Fruit fly (Drosophila melanogaster) whole organism, pupa: ENCODE data around the gene CG42369.
A peak's percentile ranks its signal among the peaks of the same experiment; 100 is the strongest.

Experiments
- CG10348 ChIP-seq: fragments of 200-800 bp; sonication (Bioruptor generic); IDR thresholded peaks from 2 replicates; pipeline ENCODE4 v1.3.6; 2022; ENCODE audit warnings: missing biosample characterization, missing genetic modification characterization
- CG12605 ChIP-seq: fragments of 200-800 bp; sonication (Bioruptor generic); IDR thresholded peaks from 2 replicates; pipeline ENCODE4 v1.3.6; 2022; ENCODE audit warnings: missing biosample characterization, missing genetic modification characterization
- CG13204 ChIP-seq: fragments of 200-800 bp; sonication (Bioruptor generic); optimal IDR thresholded peaks from 2 replicates; lab custom pipeline; 2018; ENCODE audit warnings: missing biosample characterization, mild to moderate bottlenecking, missing genetic modification characterization, moderate library complexity
- CG14655 ChIP-seq: fragments of 200-800 bp; sonication (Bioruptor generic); optimal IDR thresholded peaks from 3 replicates; lab custom pipeline; 2017; ENCODE audit warnings: mild to moderate bottlenecking, missing biosample characterization, missing genetic modification reagents, missing genetic modification characterization
- CG15710 ChIP-seq: fragments of 200-800 bp; sonication (Bioruptor generic); optimal IDR thresholded peaks from 2 replicates; lab custom pipeline; 2018; ENCODE audit warnings: missing biosample characterization, mild to moderate bottlenecking, missing genetic modification characterization, moderate library complexity
- CG17806 ChIP-seq: fragments of 200-800 bp; sonication (Bioruptor generic); optimal IDR thresholded peaks from 2 replicates; lab custom pipeline; 2018; ENCODE audit warnings: missing biosample characterization, mild to moderate bottlenecking, missing genetic modification characterization, moderate library complexity
- CG32121 ChIP-seq: fragments of 200-800 bp; sonication (Bioruptor generic); IDR thresholded peaks from 2 replicates; pipeline ENCODE4 v1.3.6; 2022; ENCODE audit warnings: missing biosample characterization, missing genetic modification characterization
- CG34367 ChIP-seq: fragments of 200-800 bp; sonication (Bioruptor generic); optimal IDR thresholded peaks from 2 replicates; lab custom pipeline; 2018; ENCODE audit warnings: missing biosample characterization, mild to moderate bottlenecking, missing genetic modification characterization
- CG4496 ChIP-seq: fragments of 200-800 bp; sonication (Bioruptor generic); IDR thresholded peaks from 3 replicates; pipeline ENCODE4 v1.3.6; 2022; ENCODE audit warnings: missing biosample characterization, missing genetic modification characterization
- CG8159 ChIP-seq: fragments of 200-800 bp; sonication (Bioruptor generic); optimal IDR thresholded peaks from 3 replicates; lab custom pipeline; 2018; ENCODE audit warnings: missing biosample characterization, mild to moderate bottlenecking, missing genetic modification characterization, moderate library complexity
- CG8301 ChIP-seq: fragments of 200-800 bp; sonication (Bioruptor generic); optimal IDR thresholded peaks from 2 replicates; lab custom pipeline; 2018; ENCODE audit warnings: missing biosample characterization, mild to moderate bottlenecking, missing genetic modification characterization
- CG9948 ChIP-seq: fragments of 200-800 bp; sonication (Bioruptor generic); optimal IDR thresholded peaks from 2 replicates; lab custom pipeline; 2018; ENCODE audit warnings: missing biosample characterization, mild to moderate bottlenecking, missing genetic modification characterization, moderate library complexity
- D1 ChIP-seq: fragments of 200-800 bp; sonication (Bioruptor generic); optimal IDR thresholded peaks from 2 replicates; lab custom pipeline; 2018; ENCODE audit warnings: missing biosample characterization, mild to moderate bottlenecking, missing genetic modification characterization, moderate library complexity
- EcR ChIP-seq: fragments of 200-800 bp; sonication (Bioruptor generic); optimal IDR thresholded peaks from 3 replicates; lab custom pipeline; 2019; ENCODE audit warnings: missing biosample characterization, missing genetic modification characterization, mild to moderate bottlenecking, moderate library complexity, missing genetic modification reagents
- Ets98B ChIP-seq: fragments of 200-800 bp; sonication (Bioruptor generic); IDR thresholded peaks from 2 replicates; pipeline ENCODE4 v1.3.6; 2022; ENCODE audit warnings: missing biosample characterization, missing genetic modification characterization
- Pif1A ChIP-seq: fragments of 200-800 bp; sonication (Bioruptor generic); optimal IDR thresholded peaks from 3 replicates; lab custom pipeline; 2016; ENCODE audit warnings: missing biosample characterization, missing genetic modification characterization
- Pif1B ChIP-seq: fragments of 200-800 bp; sonication (Bioruptor generic); optimal IDR thresholded peaks from 3 replicates; lab custom pipeline; 2016; ENCODE audit warnings: missing biosample characterization, missing genetic modification characterization
- Snoo ChIP-seq: fragments of 200-800 bp; sonication (Bioruptor generic); optimal IDR thresholded peaks from 3 replicates; lab custom pipeline; 2017; ENCODE audit warnings: missing biosample characterization, mild to moderate bottlenecking, missing genetic modification characterization, inconsistent platforms
- fd96Ca ChIP-seq: fragments of 200-800 bp; sonication (Bioruptor generic); IDR thresholded peaks from 3 replicates; pipeline ENCODE4 v1.3.6; 2022; ENCODE audit warnings: missing biosample characterization, missing genetic modification characterization
- gl ChIP-seq: fragments of 200-800 bp; sonication (Bioruptor generic); optimal IDR thresholded peaks from 2 replicates; lab custom pipeline; 2018; ENCODE audit warnings: missing biosample characterization, mild to moderate bottlenecking, missing genetic modification characterization
- rn ChIP-seq: fragments of 200-800 bp; sonication (Bioruptor generic); IDR thresholded peaks from 2 replicates; pipeline ENCODE4 v1.3.6; 2022; ENCODE audit warnings: missing biosample characterization, missing genetic modification characterization

CG42369 gene

dm6 chr2L:6421495-6421894 is 24.4 kb upstream of the CG42369 start:
- no peak for TF ChIP-seq CG10348 (GFP tag; lab: Robert Waterston, UW)
- no peak for TF ChIP-seq CG4496 (GFP tag; lab: Robert Waterston, UW)

dm6 chr2L:6411953-6412352 is 14.9 kb upstream of the CG42369 start, which contains the start of gene CG13982:
CG13982 (plus strand) TSS chr2L:6412315.
- TF ChIP-seq rn (GFP tag; lab: Robert Waterston, UW): no peak
- no peak for TF ChIP-seq CG12605 (GFP tag; lab: Robert Waterston, UW)
- no peak for TF ChIP-seq CG8301 (tag; lab: Kevin White, UChicago)
- no peak for TF ChIP-seq CG17806
- TF ChIP-seq Pif1A (GFP tag; lab: Kevin White, UChicago): no peak
- no peak for TF ChIP-seq Pif1B (GFP tag; lab: Kevin White, UChicago)
- no peak for TF ChIP-seq D1 (tag; lab: Kevin White, UChicago)
- TF ChIP-seq CG14655 (GFP tag; lab: Kevin White, UChicago): no peak
- no peak for TF ChIP-seq CG4496 (GFP tag; lab: Robert Waterston, UW)

dm6 chr2L:6411089-6411757 is 14.2 kb upstream of the CG42369 start, which contains the start of gene DIP-epsilon:
DIP-epsilon (minus strand) TSS chr2L:6411326.
- TF ChIP-seq CG32121: no peak
- peak; percentile 27; the same call in 1 of the 3 replicates for TF ChIP-seq CG4496 (GFP tag; lab: Robert Waterston, UW)
- TF ChIP-seq rn (GFP tag; lab: Robert Waterston, UW): no peak

DNA sequence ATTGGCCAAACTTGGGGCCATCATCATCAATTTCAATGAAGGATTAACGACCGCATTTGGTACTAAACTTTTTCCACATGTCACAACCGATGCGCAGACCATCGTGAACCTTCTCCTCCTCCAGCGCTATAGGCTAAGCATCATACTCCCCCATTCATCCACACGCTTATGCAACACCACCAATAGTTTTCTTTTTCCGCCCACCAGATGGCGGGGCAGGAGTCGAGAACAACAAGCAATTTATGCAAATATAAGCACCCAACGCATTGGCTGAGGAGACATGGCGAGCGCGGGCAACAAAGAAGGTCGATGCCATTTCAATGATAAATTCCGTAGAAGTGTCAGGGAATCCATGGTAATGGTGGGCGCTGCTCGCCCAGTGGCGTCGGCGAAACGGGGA is 5.6 kb downstream of the CG42369 start:
- TF ChIP-seq D1 (tag; lab: Kevin White, UChicago): no peak
- TF ChIP-seq CG17806: no peak
- TF ChIP-seq fd96Ca (GFP tag; lab: Robert Waterston, UW): no peak
- no peak for TF ChIP-seq CG15710 (tag; lab: Kevin White, UChicago)
- TF ChIP-seq rn (GFP tag; lab: Robert Waterston, UW): no peak
- no peak for TF ChIP-seq CG12605 (GFP tag; lab: Robert Waterston, UW)
- TF ChIP-seq Ets98B: no peak
- TF ChIP-seq CG4496 (GFP tag; lab: Robert Waterston, UW): no peak
- no peak for TF ChIP-seq EcR (GFP tag; lab: Kevin White, UChicago)
- no peak for TF ChIP-seq CG8301 (tag; lab: Kevin White, UChicago)
- no peak for TF ChIP-seq CG32121
- TF ChIP-seq gl (tag; lab: Kevin White, UChicago): no peak
- TF ChIP-seq CG13204 (GFP tag; lab: Kevin White, UChicago): no peak
- no peak for TF ChIP-seq CG10348 (GFP tag; lab: Robert Waterston, UW)
- TF ChIP-seq CG9948 (tag; lab: Kevin White, UChicago): no peak
- TF ChIP-seq Snoo (tag; lab: Kevin White, UChicago): no peak
- no peak for TF ChIP-seq Pif1A (GFP tag; lab: Kevin White, UChicago)
- no peak for TF ChIP-seq CG14655 (GFP tag; lab: Kevin White, UChicago)
- no peak for TF ChIP-seq Pif1B (GFP tag; lab: Kevin White, UChicago)
- TF ChIP-seq CG8159 (tag; lab: Kevin White, UChicago): no peak

- no peak for TF ChIP-seq CG9948 (tag; lab: Kevin White, UChicago)
- TF ChIP-seq CG10348 (GFP tag; lab: Robert Waterston, UW): no peak
- no peak for TF ChIP-seq CG8159 (tag; lab: Kevin White, UChicago)
- no peak for TF ChIP-seq fd96Ca (GFP tag; lab: Robert Waterston, UW)
- no peak for TF ChIP-seq Snoo (tag; lab: Kevin White, UChicago)
- no peak for TF ChIP-seq gl (tag; lab: Kevin White, UChicago)
- no peak for TF ChIP-seq CG17806
- TF ChIP-seq CG4496 (GFP tag; lab: Robert Waterston, UW): no peak
- no peak for TF ChIP-seq CG32121
- no peak for TF ChIP-seq CG13204 (GFP tag; lab: Kevin White, UChicago)
- no peak for TF ChIP-seq Ets98B
- TF ChIP-seq D1 (tag; lab: Kevin White, UChicago): no peak
- TF ChIP-seq EcR (GFP tag; lab: Kevin White, UChicago): no peak
- TF ChIP-seq Pif1A (GFP tag; lab: Kevin White, UChicago): no peak
- TF ChIP-seq CG12605 (GFP tag; lab: Robert Waterston, UW): no peak
- TF ChIP-seq, all 21 proteins: peak for 0
These were observed 10.0 kb downstream of the CG42369 start for dm6 chr2L:6387068-6387467.

DNA sequence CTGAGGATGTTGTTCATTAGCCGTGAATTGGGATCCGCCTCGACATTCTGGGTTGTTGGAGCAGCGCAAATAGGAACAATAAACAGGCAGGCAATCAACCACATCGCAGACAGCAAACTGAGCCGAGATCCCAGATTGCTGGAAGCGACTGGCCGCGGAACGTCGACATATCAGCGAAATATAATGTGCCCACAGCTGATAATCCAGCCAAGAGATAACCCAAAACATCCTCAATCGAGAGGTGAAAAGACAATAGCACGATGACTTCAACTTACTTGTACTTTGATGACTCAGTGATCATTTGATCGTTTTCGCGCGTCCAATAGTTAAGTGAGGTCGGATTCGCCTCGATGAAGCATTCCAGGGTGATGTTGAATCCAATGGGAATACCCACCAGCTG is 11.6 kb downstream of the CG42369 start, which contains the start of gene Nepl6:
Gene Nepl6 (minus strand): TSS at position 104 of the 400 bp plus-strand sequence.
- TF ChIP-seq CG8301 (tag; lab: Kevin White, UChicago) (no peak), CG10348 (GFP tag; lab: Robert Waterston, UW) (no peak), EcR (GFP tag; lab: Kevin White, UChicago) (peak; percentile 56), gl (tag; lab: Kevin White, UChicago) (no peak)

dm6 chr2L:6380966-6381365 is 16.1 kb downstream of the CG42369 start, which contains the start of gene Nepl5:
Nepl5 (plus strand) TSS chr2L:6381266.
- TF ChIP-seq rn (GFP tag; lab: Robert Waterston, UW) (no peak), CG14655 (GFP tag; lab: Kevin White, UChicago) (no peak), CG9948 (tag; lab: Kevin White, UChicago) (no peak), D1 (tag; lab: Kevin White, UChicago) (no peak), Pif1B (GFP tag; lab: Kevin White, UChicago) (no peak), CG17806 (no peak), CG13204 (GFP tag; lab: Kevin White, UChicago) (no peak), CG8159 (tag; lab: Kevin White, UChicago) (no peak), CG10348 (GFP tag; lab: Robert Waterston, UW) (no peak), Snoo (tag; lab: Kevin White, UChicago) (no peak), EcR (GFP tag; lab: Kevin White, UChicago) (no peak), CG34367 (tag; lab: Kevin White, UChicago) (no peak), CG15710 (tag; lab: Kevin White, UChicago) (no peak), fd96Ca (GFP tag; lab: Robert Waterston, UW) (no peak), CG8301 (tag; lab: Kevin White, UChicago) (no peak), CG4496 (GFP tag; lab: Robert Waterston, UW) (no peak), Ets98B (no peak), Pif1A (GFP tag; lab: Kevin White, UChicago) (no peak), CG32121 (no peak)
